Worm (Caenorhabditis elegans) whole organism, midembryonic: ENCODE measurements around the gene ZK896.4.

Source experiments
- T22C8.4 ChIP-seq: fragments of 200-800 bp; sonication (Bioruptor generic); IDR thresholded peaks from 2 replicates; pipeline ENCODE4 v1.3.6; 2022; ENCODE audit warnings: missing genetic modification characterization, missing compliant biosample characterization
- med-1 ChIP-seq: sonication (generic microtip); optimal IDR thresholded peaks from 2 replicates; lab custom pipeline; 2017; ENCODE audit warnings: missing genetic modification characterization, mild to moderate bottlenecking, missing compliant biosample characterization, antibody characterized with exemption, missing genetic modification reagents; ENCODE audit not compliant: insufficient read depth

ce11 chrIV:12901602-12902001, 18.5 kb upstream of the ZK896.4 start:
- TF ChIP-seq med-1 (GFP tag; lab: Kevin White, UChicago) (no peak), T22C8.4 (no peak)
